Worm (Caenorhabditis elegans) whole organism, mixed stage, embryonic: ENCODE results near the gene catp-7.

Source experiments
- M03D4.4 ChIP-seq: sonication (generic microtip); optimal IDR thresholded peaks from 2 replicates; lab custom pipeline; 2017; ENCODE audit warnings: mild to moderate bottlenecking, missing genetic modification characterization, missing compliant biosample characterization
- bed-3 ChIP-seq: fragments of 200-800 bp; sonication (Bioruptor generic); optimal IDR thresholded peaks from 3 replicates; lab custom pipeline; 2018; ENCODE audit warnings: mild to moderate bottlenecking, missing genetic modification characterization, moderate library complexity, missing compliant biosample characterization
- blmp-1 ChIP-seq: fragments of 150-350 bp; optimal IDR thresholded peaks from 2 replicates; lab custom pipeline; 2014; ENCODE audit warnings: missing biosample characterization, missing genetic modification characterization
- ceh-39 ChIP-seq: fragments of 150-350 bp; optimal IDR thresholded peaks from 2 replicates; lab custom pipeline; 2014; ENCODE audit warnings: missing biosample characterization, missing genetic modification characterization
- ceh-43 ChIP-seq: fragments of 200-800 bp; sonication (Bioruptor generic); optimal IDR thresholded peaks from 2 replicates; lab custom pipeline; 2018; ENCODE audit warnings: mild to moderate bottlenecking, missing genetic modification characterization, moderate library complexity, missing compliant biosample characterization
- ceh-83 ChIP-seq: fragments of 200-800 bp; sonication (Bioruptor generic); optimal IDR thresholded peaks from 2 replicates; lab custom pipeline; 2018; ENCODE audit warnings: mild to moderate bottlenecking, missing genetic modification characterization, missing compliant biosample characterization
- ces-1 ChIP-seq: fragments of 150-350 bp; optimal IDR thresholded peaks from 2 replicates; lab custom pipeline; 2014; ENCODE audit warnings: missing biosample characterization, missing genetic modification reagents, missing genetic modification characterization
- cnd-1 ChIP-seq: fragments of 200-800 bp; sonication (Bioruptor generic); optimal IDR thresholded peaks from 2 replicates; lab custom pipeline; 2018; ENCODE audit warnings: mild to moderate bottlenecking, missing genetic modification characterization, missing compliant biosample characterization
- drap-1 ChIP-seq: fragments of 200-800 bp; sonication (Bioruptor generic); optimal IDR thresholded peaks from 3 replicates; lab custom pipeline; 2018; ENCODE audit warnings: mild to moderate bottlenecking, missing genetic modification characterization, missing compliant biosample characterization
- elt-1 ChIP-seq: sonication (generic microtip); optimal IDR thresholded peaks from 2 replicates; lab custom pipeline; 2017; ENCODE audit warnings: missing genetic modification characterization, mild to moderate bottlenecking, missing compliant biosample characterization, antibody characterized with exemption, moderate library complexity, borderline replicate concordance; ENCODE audit not compliant: insufficient read depth
- elt-3 ChIP-seq: fragments of 150-350 bp; optimal IDR thresholded peaks from 2 replicates; lab custom pipeline; 2014; ENCODE audit warnings: missing biosample characterization, missing genetic modification characterization
- flh-1 ChIP-seq: fragments of 200-800 bp; sonication (Bioruptor generic); optimal IDR thresholded peaks from 2 replicates; lab custom pipeline; 2018; ENCODE audit warnings: mild to moderate bottlenecking, missing genetic modification characterization, moderate library complexity, missing compliant biosample characterization
- ham-2 ChIP-seq: fragments of 200-800 bp; sonication (Bioruptor generic); optimal IDR thresholded peaks from 2 replicates; lab custom pipeline; 2018; ENCODE audit warnings: mild to moderate bottlenecking, missing genetic modification characterization, missing compliant biosample characterization
- hlh-1 ChIP-seq: fragments of 150-350 bp; optimal IDR thresholded peaks from 2 replicates; lab custom pipeline; 2014; ENCODE audit warnings: missing biosample characterization, missing genetic modification reagents, missing genetic modification characterization
- lin-13 ChIP-seq: fragments of 150-350 bp; optimal IDR thresholded peaks from 2 replicates; lab custom pipeline; 2014; ENCODE audit warnings: missing biosample characterization, missing genetic modification characterization
- lin-32 ChIP-seq: fragments of 200-800 bp; sonication (Bioruptor generic); optimal IDR thresholded peaks from 2 replicates; lab custom pipeline; 2018; ENCODE audit warnings: mild to moderate bottlenecking, missing genetic modification characterization, missing compliant biosample characterization
- lsy-2 ChIP-seq: fragments of 150-350 bp; optimal IDR thresholded peaks from 2 replicates; lab custom pipeline; 2014; ENCODE audit warnings: missing biosample characterization, missing genetic modification characterization
- mep-1 ChIP-seq: fragments of 150-350 bp; optimal IDR thresholded peaks from 2 replicates; lab custom pipeline; 2017; ENCODE audit warnings: missing biosample characterization, missing genetic modification reagents, missing genetic modification characterization, inconsistent platforms
- mls-2 ChIP-seq: sonication (generic microtip); optimal IDR thresholded peaks from 2 replicates; lab custom pipeline; 2016; ENCODE audit warnings: mild to moderate bottlenecking, missing genetic modification characterization, moderate library complexity, missing compliant biosample characterization
- nhr-2 ChIP-seq: fragments of 150-350 bp; optimal IDR thresholded peaks from 2 replicates; lab custom pipeline; 2014; ENCODE audit warnings: missing biosample characterization, missing genetic modification characterization
- nhr-237 ChIP-seq: fragments of 150-350 bp; optimal IDR thresholded peaks from 2 replicates; lab custom pipeline; 2014; ENCODE audit warnings: missing biosample characterization, missing genetic modification characterization
- nhr-28 ChIP-seq: fragments of 150-350 bp; optimal IDR thresholded peaks from 2 replicates; lab custom pipeline; 2014; ENCODE audit warnings: missing biosample characterization, missing genetic modification characterization
- nhr-76 ChIP-seq: sonication (generic microtip); optimal IDR thresholded peaks from 2 replicates; lab custom pipeline; 2017; ENCODE audit warnings: missing biosample characterization, missing genetic modification characterization
- pha-4 ChIP-seq: fragments of 150-350 bp; optimal IDR thresholded peaks from 2 replicates; lab custom pipeline; 2018; ENCODE audit warnings: missing biosample characterization, missing genetic modification reagents, missing genetic modification characterization
- sem-2 ChIP-seq: fragments of 200-800 bp; sonication (Bioruptor generic); optimal IDR thresholded peaks from 2 replicates; lab custom pipeline; 2018; ENCODE audit warnings: mild to moderate bottlenecking, missing genetic modification characterization, missing compliant biosample characterization
- sptf-1 ChIP-seq: sonication (generic microtip); optimal IDR thresholded peaks from 2 replicates; lab custom pipeline; 2017; ENCODE audit warnings: mild to moderate bottlenecking, missing genetic modification characterization, moderate library complexity, missing compliant biosample characterization
- unc-120 ChIP-seq: sonication (generic microtip); optimal IDR thresholded peaks from 2 replicates; lab custom pipeline; 2017; ENCODE audit warnings: missing genetic modification characterization, missing compliant biosample characterization; ENCODE audit not compliant: poor library complexity, severe bottlenecking
- unc-39 ChIP-seq: fragments of 150-350 bp; optimal IDR thresholded peaks from 2 replicates; lab custom pipeline; 2014; ENCODE audit warnings: missing biosample characterization, missing genetic modification characterization
- unc-62 ChIP-seq: fragments of 150-350 bp; optimal IDR thresholded peaks from 2 replicates; lab custom pipeline; 2014; ENCODE audit warnings: missing biosample characterization, missing genetic modification reagents, missing genetic modification characterization
- zip-8 ChIP-seq: fragments of 150-350 bp; optimal IDR thresholded peaks from 2 replicates; lab custom pipeline; 2014; ENCODE audit warnings: missing biosample characterization, missing genetic modification characterization
- ztf-11 ChIP-seq: fragments of 150-350 bp; optimal IDR thresholded peaks from 2 replicates; lab custom pipeline; 2014; ENCODE audit warnings: missing biosample characterization, missing genetic modification characterization

The catp-7 gene

DNA sequence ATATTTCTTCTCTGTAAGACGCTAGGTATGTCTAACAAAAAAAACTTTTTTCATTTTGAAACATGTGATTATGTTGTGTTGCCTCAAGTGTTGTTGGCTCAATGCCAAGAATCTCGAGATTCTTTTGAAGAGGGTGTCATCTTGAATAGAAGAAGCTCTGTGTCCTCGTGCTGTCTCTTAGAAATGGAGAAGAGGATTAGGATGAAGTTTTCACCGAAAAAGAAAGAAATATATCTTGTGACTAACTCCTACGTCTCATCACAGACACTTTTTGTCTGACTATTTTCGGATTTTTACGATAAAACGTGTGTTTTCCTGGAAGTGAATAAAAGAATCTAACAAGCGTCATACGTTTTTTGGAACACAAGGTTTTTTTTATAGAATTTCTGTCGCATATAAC is 1.8 kb downstream of the catp-7 start:
- TF ChIP-seq sem-2 (GFP tag; lab: Kevin White, UChicago) (no peak), unc-39 (tag; lab: Kevin White, UChicago) (no peak), ceh-83 (GFP tag; lab: Kevin White, UChicago) (no peak), pha-4 (no peak), hlh-1 (no peak), M03D4.4 (tag; lab: Kevin White, UChicago) (no peak), flh-1 (GFP tag; lab: Kevin White, UChicago) (no peak), cnd-1 (tag; lab: Kevin White, UChicago) (no peak), bed-3 (GFP tag; lab: Kevin White, UChicago) (no peak), drap-1 (GFP tag; lab: Kevin White, UChicago) (no peak), unc-62 (GFP tag; lab: Kevin White, UChicago) (no peak), ham-2 (GFP tag; lab: Kevin White, UChicago) (no peak), ceh-39 (no peak), nhr-2 (tag; lab: Kevin White, UChicago) (no peak), elt-3 (no peak), mep-1 (tag; lab: Kevin White, UChicago) (no peak), nhr-76 (tag; lab: Kevin White, UChicago) (no peak), zip-8 (tag; lab: Kevin White, UChicago) (no peak), mls-2 (no peak), sptf-1 (tag; lab: Kevin White, UChicago) (no peak)

DNA sequence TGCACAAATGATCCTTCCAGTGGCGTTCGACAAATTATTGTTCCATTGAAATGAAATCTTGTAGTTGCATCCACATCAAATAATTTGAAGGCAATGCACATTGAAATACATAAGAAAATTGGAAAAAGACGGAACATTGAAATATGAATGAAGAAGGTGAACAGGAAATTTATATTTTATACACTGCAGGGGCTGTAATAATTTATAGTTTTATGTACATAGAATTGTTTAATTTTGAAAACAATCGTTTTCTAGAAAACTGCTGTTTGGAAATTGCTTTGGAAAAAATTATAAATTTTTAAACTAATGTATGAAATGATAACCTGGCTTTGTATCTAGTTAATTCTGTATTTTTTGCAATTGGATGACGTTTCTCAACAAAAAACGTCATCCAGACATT is 9.5 kb downstream of the catp-7 start, which contains the start of gene Y59H11AR.3:
Gene Y59H11AR.3 (minus strand): TSS at position 101 of the 400 bp plus-strand sequence.
- TF ChIP-seq mep-1 (tag; lab: Kevin White, UChicago) (no peak), zip-8 (tag; lab: Kevin White, UChicago) (no peak), M03D4.4 (tag; lab: Kevin White, UChicago) (no peak)

- TF ChIP-seq elt-3, result no peak
- TF ChIP-seq M03D4.4 (tag; lab: Kevin White, UChicago), result no peak
- no peak for TF ChIP-seq blmp-1 (tag; lab: Kevin White, UChicago)
- TF ChIP-seq unc-62 (GFP tag; lab: Kevin White, UChicago), result no peak
- TF ChIP-seq cnd-1 (tag; lab: Kevin White, UChicago), result no peak
- TF ChIP-seq sem-2 (GFP tag; lab: Kevin White, UChicago), result no peak
- TF ChIP-seq unc-39 (tag; lab: Kevin White, UChicago), result no peak
- TF ChIP-seq lin-13 (tag; lab: Kevin White, UChicago), result no peak
- TF ChIP-seq nhr-76 (tag; lab: Kevin White, UChicago), result no peak
- TF ChIP-seq unc-120 (tag; lab: Kevin White, UChicago), result no peak
- TF ChIP-seq ceh-39, result no peak
- no peak for TF ChIP-seq zip-8 (tag; lab: Kevin White, UChicago)
- no peak for TF ChIP-seq flh-1 (GFP tag; lab: Kevin White, UChicago)
- no peak for TF ChIP-seq ztf-11 (tag; lab: Kevin White, UChicago)
- TF ChIP-seq ham-2 (GFP tag; lab: Kevin White, UChicago), result no peak
- TF ChIP-seq, all 35 proteins: peak for 0
These were observed 10.0 kb downstream of the catp-7 start, which contains the start of gene clec-181 for ce11 chrIV:8595767-8596166. clec-181 (plus strand) TSS chrIV:8596067.

ce11 chrIV:8597504-8597903 is 11.7 kb downstream of the catp-7 start:
- TF ChIP-seq unc-62 (GFP tag; lab: Kevin White, UChicago) (no peak), sem-2 (GFP tag; lab: Kevin White, UChicago) (no peak), pha-4 (no peak), unc-120 (tag; lab: Kevin White, UChicago) (peak; percentile 49), lsy-2 (no peak), elt-1 (tag; lab: Kevin White, UChicago) (no peak), unc-39 (tag; lab: Kevin White, UChicago) (no peak), ztf-11 (tag; lab: Kevin White, UChicago) (no peak), ceh-83 (GFP tag; lab: Kevin White, UChicago) (no peak), ces-1 (peak; percentile 59), nhr-2 (tag; lab: Kevin White, UChicago) (peak; percentile 3), nhr-28 (tag; lab: Kevin White, UChicago) (no peak), ham-2 (GFP tag; lab: Kevin White, UChicago) (no peak), ceh-39 (no peak), nhr-237 (peak; percentile 3), ceh-43 (GFP tag; lab: Kevin White, UChicago) (no peak), bed-3 (GFP tag; lab: Kevin White, UChicago) (no peak), blmp-1 (tag; lab: Kevin White, UChicago) (no peak), lin-32 (GFP tag; lab: Kevin White, UChicago) (no peak), flh-1 (GFP tag; lab: Kevin White, UChicago) (no peak), drap-1 (GFP tag; lab: Kevin White, UChicago) (no peak)
- TF ChIP-seq, all 35 proteins: peak for 4
